Fruit fly (Drosophila melanogaster) whole organism, embryonic: ENCODE measurements around the gene CG15012.

Source experiments
- CG10959 ChIP-seq: fragments of 200-800 bp; sonication (Bioruptor generic); IDR thresholded peaks from 2 replicates; pipeline ENCODE4 v1.3.6; 2022; ENCODE audit warnings: missing biosample characterization, missing genetic modification characterization
- CG11695 ChIP-seq: fragments of 200-800 bp; sonication (Bioruptor generic); IDR thresholded peaks from 3 replicates; pipeline ENCODE4 v1.3.6; 2022; ENCODE audit warnings: missing biosample characterization, missing genetic modification characterization
- CG13775 ChIP-seq: fragments of 200-800 bp; sonication (Bioruptor generic); optimal IDR thresholded peaks from 3 replicates; lab custom pipeline; 2017; ENCODE audit warnings: missing biosample characterization, mild to moderate bottlenecking, missing genetic modification characterization
- CG14860 ChIP-seq: fragments of 200-800 bp; sonication (Bioruptor generic); IDR thresholded peaks from 3 replicates; pipeline ENCODE4 v1.3.6; 2022; ENCODE audit warnings: missing biosample characterization, missing genetic modification characterization; ENCODE audit not compliant: partially characterized antibody
- CG15269 ChIP-seq: fragments of 200-800 bp; sonication (Bioruptor generic); optimal IDR thresholded peaks from 2 replicates; lab custom pipeline; 2018; ENCODE audit warnings: missing biosample characterization, mild to moderate bottlenecking, missing genetic modification characterization, moderate library complexity
- CG15479 ChIP-seq: fragments of 200-800 bp; sonication (Bioruptor generic); optimal IDR thresholded peaks from 3 replicates; lab custom pipeline; 2019; ENCODE audit warnings: missing biosample characterization, mild to moderate bottlenecking, missing genetic modification characterization, moderate library complexity
- CG17802 ChIP-seq: fragments of 200-800 bp; sonication (Bioruptor generic); optimal IDR thresholded peaks from 2 replicates; lab custom pipeline; 2018; ENCODE audit warnings: missing biosample characterization, mild to moderate bottlenecking, missing genetic modification characterization, moderate library complexity
- CG18476 ChIP-seq: fragments of 200-800 bp; sonication (Bioruptor generic); optimal IDR thresholded peaks from 2 replicates; lab custom pipeline; 2016; ENCODE audit warnings: missing biosample characterization, mild to moderate bottlenecking, missing genetic modification characterization
- CG2199 ChIP-seq: fragments of 200-800 bp; sonication (Bioruptor generic); IDR thresholded peaks from 3 replicates; pipeline ENCODE4 v1.3.6; 2022; ENCODE audit warnings: missing biosample characterization, missing genetic modification characterization
- CG30020 ChIP-seq: fragments of 200-800 bp; optimal IDR thresholded peaks from 2 replicates; lab custom pipeline; 2019; ENCODE audit warnings: missing biosample characterization, mild to moderate bottlenecking, missing genetic modification characterization, moderate library complexity
- CG8478 ChIP-seq: fragments of >200 bp; optimal IDR thresholded peaks from 2 replicates; lab custom pipeline; 2018
- D ChIP-seq, 2 experiments: fragments of 200-800 bp in 1 of 2; fragments of >200 bp in 1 of 2; sonication (Bioruptor generic) in 1 of 2; optimal IDR thresholded peaks; 2 replicates in 1 of 2; 3 replicates in 1 of 2; lab custom pipeline; 2017; ENCODE audit warnings: mild to moderate bottlenecking in 1 of 2, missing biosample characterization in 1 of 2, missing genetic modification characterization in 1 of 2, missing genetic modification reagents in 1 of 2
- Deaf1 ChIP-seq: fragments of 200-800 bp; optimal IDR thresholded peaks from 3 replicates; lab custom pipeline; 2019; ENCODE audit warnings: missing biosample characterization, mild to moderate bottlenecking, missing genetic modification characterization, moderate library complexity
- HLH54F ChIP-seq: fragments of 200-800 bp; sonication (Bioruptor generic); optimal IDR thresholded peaks from 3 replicates; lab custom pipeline; 2016; ENCODE audit warnings: missing biosample characterization, missing genetic modification characterization
- Hr78 ChIP-seq, 2 experiments: fragments of 200-800 bp in 1 of 2; fragments of >200 bp in 1 of 2; sonication (Bioruptor generic) in 1 of 2; optimal IDR thresholded peaks; 2 replicates each; lab custom pipeline; 2017 to 2019; ENCODE audit warnings: missing biosample characterization in 2 of 2, missing genetic modification characterization in 2 of 2, mild to moderate bottlenecking in 1 of 2, moderate library complexity in 1 of 2
- Kr ChIP-seq: fragments of 200-800 bp; sonication (Bioruptor generic); optimal IDR thresholded peaks from 2 replicates; lab custom pipeline; 2017; ENCODE audit warnings: missing biosample characterization, mild to moderate bottlenecking, missing genetic modification characterization
- Med ChIP-seq: fragments of 200-800 bp; sonication (Bioruptor generic); peaks from one replicate; lab custom pipeline; 2016; ENCODE audit warnings: missing biosample characterization, missing genetic modification characterization, mild to moderate bottlenecking, inconsistent platforms, moderate library complexity
- Mes4 ChIP-seq: fragments of 200-800 bp; sonication (Bioruptor generic); optimal IDR thresholded peaks from 2 replicates; lab custom pipeline; 2016; ENCODE audit warnings: missing biosample characterization, missing genetic modification characterization
- Pdp1 ChIP-seq, 2 experiments: fragments of 200-800 bp; sonication (Bioruptor generic); optimal IDR thresholded peaks; 3 replicates each; lab custom pipeline; 2016; ENCODE audit warnings: missing biosample characterization in 2 of 2, missing genetic modification characterization in 2 of 2, mild to moderate bottlenecking in 1 of 2, moderate library complexity in 1 of 2
- Sry-β ChIP-seq: fragments of 200-800 bp; sonication (Bioruptor generic); optimal IDR thresholded peaks from 2 replicates; lab custom pipeline; 2018; ENCODE audit warnings: missing biosample characterization, mild to moderate bottlenecking, missing genetic modification characterization, moderate library complexity
- Taf1 ChIP-seq: fragments of 200-800 bp; sonication (Bioruptor generic); IDR thresholded peaks from 2 replicates; pipeline ENCODE4 v1.3.6; 2022; ENCODE audit warnings: missing biosample characterization, missing genetic modification characterization
- Trl ChIP-seq, 3 experiments: fragments of >200 bp in 2 of 3; fragments of 200-800 bp in 1 of 3; sonication (Bioruptor generic) in 1 of 3; optimal IDR thresholded peaks; 2 replicates in 1 of 3; 3 replicates in 2 of 3; lab custom pipeline; 2016 to 2017; ENCODE audit warnings: missing biosample characterization in 1 of 3, missing genetic modification characterization in 1 of 3
- br ChIP-seq: fragments of >200 bp; optimal IDR thresholded peaks from 2 replicates; lab custom pipeline; 2017
- chm ChIP-seq: fragments of 200-800 bp; sonication (Bioruptor generic); IDR thresholded peaks from 2 replicates; pipeline ENCODE4 v1.3.6; 2022; ENCODE audit warnings: missing biosample characterization, missing genetic modification characterization
- crp ChIP-seq, 2 experiments: fragments of 200-800 bp; sonication (Bioruptor generic); optimal IDR thresholded peaks; 2 replicates in 1 of 2; 3 replicates in 1 of 2; lab custom pipeline; 2017; ENCODE audit warnings: missing biosample characterization in 2 of 2, missing genetic modification characterization in 2 of 2, mild to moderate bottlenecking in 1 of 2, moderate library complexity in 1 of 2
- dmrt11E ChIP-seq: fragments of 200-800 bp; sonication (Bioruptor generic); optimal IDR thresholded peaks from 3 replicates; lab custom pipeline; 2018; ENCODE audit warnings: missing biosample characterization, mild to moderate bottlenecking, missing genetic modification characterization, moderate library complexity
- ftz-f1 ChIP-seq: fragments of 200-800 bp; sonication (Bioruptor generic); optimal IDR thresholded peaks from 2 replicates; lab custom pipeline; 2016; ENCODE audit warnings: missing biosample characterization, missing genetic modification characterization
- her ChIP-seq: fragments of 200-800 bp; sonication (Bioruptor generic); optimal IDR thresholded peaks from 2 replicates; lab custom pipeline; 2016; ENCODE audit warnings: missing biosample characterization, missing genetic modification characterization
- jing ChIP-seq: fragments of 200-800 bp; sonication (Bioruptor generic); optimal IDR thresholded peaks from 2 replicates; lab custom pipeline; 2018; ENCODE audit warnings: missing biosample characterization, mild to moderate bottlenecking, missing genetic modification characterization
- kni ChIP-seq: fragments of 200-800 bp; sonication (Bioruptor generic); optimal IDR thresholded peaks from 3 replicates; lab custom pipeline; 2017; ENCODE audit warnings: mild to moderate bottlenecking, missing biosample characterization, missing genetic modification reagents, missing genetic modification characterization
- mld ChIP-seq: fragments of 200-800 bp; sonication (Bioruptor generic); IDR thresholded peaks from 3 replicates; pipeline ENCODE4 v1.3.6; 2022; ENCODE audit warnings: missing biosample characterization, missing genetic modification characterization; ENCODE audit not compliant: partially characterized antibody
- nerfin-1 ChIP-seq: fragments of 200-800 bp; sonication (Bioruptor generic); optimal IDR thresholded peaks from 3 replicates; lab custom pipeline; 2019; ENCODE audit warnings: missing biosample characterization, mild to moderate bottlenecking, missing genetic modification characterization, moderate library complexity
- nmo ChIP-seq: fragments of 200-800 bp; sonication (Bioruptor generic); optimal IDR thresholded peaks from 2 replicates; lab custom pipeline; 2018; ENCODE audit warnings: missing biosample characterization, mild to moderate bottlenecking, missing genetic modification characterization, moderate library complexity
- oc ChIP-seq: fragments of 200-800 bp; sonication (Bioruptor generic); optimal IDR thresholded peaks from 2 replicates; lab custom pipeline; 2018; ENCODE audit warnings: missing biosample characterization, mild to moderate bottlenecking, missing genetic modification characterization, moderate library complexity
- pan ChIP-seq, 4 experiments: fragments of >200 bp in 3 of 4; fragments of 200-800 bp in 1 of 4; sonication (Bioruptor generic) in 1 of 4; optimal IDR thresholded peaks in 3 of 4; IDR thresholded peaks in 1 of 4; 2 replicates each; pipeline versions ENCODE4 v1.3.6 to Lab custom; 2017 to 2022; ENCODE audit warnings: missing biosample characterization in 2 of 4, missing genetic modification characterization in 2 of 4, mixed read lengths in 1 of 4
- phol ChIP-seq: fragments of 200-800 bp; sonication (Bioruptor generic); optimal IDR thresholded peaks from 3 replicates; lab custom pipeline; 2018; ENCODE audit warnings: missing biosample characterization, mild to moderate bottlenecking, missing genetic modification characterization, moderate library complexity
- psq ChIP-seq: fragments of 200-800 bp; sonication (Bioruptor generic); optimal IDR thresholded peaks from 2 replicates; lab custom pipeline; 2017; ENCODE audit warnings: missing biosample characterization, missing genetic modification characterization
- pzg ChIP-seq: fragments of 200-800 bp; sonication (Bioruptor generic); optimal IDR thresholded peaks from 3 replicates; lab custom pipeline; 2018; ENCODE audit warnings: missing biosample characterization, mild to moderate bottlenecking, missing genetic modification characterization, moderate library complexity
- rib ChIP-seq: fragments of 200-800 bp; sonication (Bioruptor generic); IDR thresholded peaks from 2 replicates; pipeline ENCODE4 v1.3.6; 2022; ENCODE audit warnings: missing biosample characterization, missing genetic modification characterization
- row ChIP-seq: fragments of 200-800 bp; sonication (Bioruptor generic); IDR thresholded peaks from 3 replicates; pipeline ENCODE4 v1.3.6; 2022; ENCODE audit warnings: missing biosample characterization, missing genetic modification characterization
- sens ChIP-seq: fragments of 200-800 bp; sonication (Bioruptor generic); peaks from one replicate; lab custom pipeline; 2016; ENCODE audit warnings: missing biosample characterization, missing genetic modification characterization
- seq ChIP-seq: fragments of 200-800 bp; sonication (Bioruptor generic); IDR thresholded peaks from 2 replicates; pipeline ENCODE4 v1.3.6; 2022; ENCODE audit warnings: missing biosample characterization, missing genetic modification characterization
- zf30C ChIP-seq: fragments of 200-800 bp; sonication (Bioruptor generic); optimal IDR thresholded peaks from 3 replicates; lab custom pipeline; 2018; ENCODE audit warnings: missing biosample characterization, mild to moderate bottlenecking, missing genetic modification characterization
- zfh1 ChIP-seq: fragments of 200-800 bp; sonication (Bioruptor generic); IDR thresholded peaks from 3 replicates; pipeline ENCODE4 v1.3.6; 2022; ENCODE audit warnings: missing biosample characterization, missing genetic modification characterization

CG15012 gene

dm6 chr3L:4253611-4254300 lies 38.3 kb downstream of the CG15012 start (continued):
- TF ChIP-seq CG15269 (tag; lab: Kevin White, UChicago) (no peak), Hr78 (GFP tag; optimal IDR thresholded peaks at IDR 0.05; lab: Kevin White, UChicago) (peak in 1 of 2 experiments; percentile 54), pzg (GFP tag; lab: Kevin White, UChicago) (peak; percentile 22), chm (GFP tag; lab: Robert Waterston, UW) (peak; percentile 13; the same call in 1 of the 2 replicates), CG10959 (GFP tag; lab: Robert Waterston, UW) (0 out of 2 replicates have a peak, but pooled peaks have one; percentile 31), sens (peak; percentile 48), CG8478 (peak; percentile 10), mld (GFP tag; lab: Robert Waterston, UW) (0 out of 3 replicates have a peak, but pooled peaks have one; percentile 58), pan (optimal IDR thresholded peaks at IDR 0.05; lab: Kevin White, UChicago) (no peak), pan (GFP tag; optimal IDR thresholded peaks at IDR 0.05 in 1 of 2, IDR thresholded peaks at IDR 0.05 in 1 of 2) (peak in 1 of 2 experiments; percentile 25), nmo (no peak)
- TF ChIP-seq, all 482 proteins: peak for 26

- TF ChIP-seq zf30C (GFP tag; lab: Kevin White, UChicago) (peak; percentile 89), Deaf1 (tag; lab: Kevin White, UChicago) (no peak), Mes4 (GFP tag; lab: Kevin White, UChicago) (no peak), seq (GFP tag; lab: Robert Waterston, UW) (no peak), CG2199 (0 out of 3 replicates have a peak, but pooled peaks have one; percentile 27), row (GFP tag; lab: Robert Waterston, UW) (peak; percentile 14; the same call in 1 of the 3 replicates), CG14860 (no peak), kni (GFP tag; lab: Kevin White, UChicago) (peak; percentile 86), D (optimal IDR thresholded peaks at IDR 0.05; lab: Kevin White, UChicago) (peak; percentile 98), D (GFP tag; optimal IDR thresholded peaks at IDR 0.05; lab: Kevin White, UChicago) (no peak), Med (peak; percentile 86), Kr (GFP tag; lab: Kevin White, UChicago) (peak; percentile 41), CG30020 (tag; lab: Kevin White, UChicago) (no peak), CG11695 (peak; percentile 49; the same call in 1 of the 3 replicates), dmrt11E (no peak), Sry-β (GFP tag; lab: Kevin White, UChicago) (peak; percentile 82), CG15479 (GFP tag; lab: Kevin White, UChicago) (peak; percentile 95), CG18476 (GFP tag; lab: Kevin White, UChicago) (no peak), Taf1 (GFP tag; lab: Robert Waterston, UW) (no peak), jing (GFP tag; lab: Kevin White, UChicago) (no peak), CG17802 (tag; lab: Kevin White, UChicago) (peak; percentile 6), Trl (optimal IDR thresholded peaks at IDR 0.05; lab: Kevin White, UChicago) (peak in 1 of 2 experiments; percentile 0), Trl (GFP tag; optimal IDR thresholded peaks at IDR 0.05; lab: Kevin White, UChicago) (no peak), Pdp1 (GFP tag; optimal IDR thresholded peaks at IDR 0.05; lab: Kevin White, UChicago) (peak in 1 of 2 experiments; percentile 29), ftz-f1 (GFP tag; lab: Kevin White, UChicago) (peak; percentile 6), phol (tag; lab: Kevin White, UChicago) (no peak), oc (tag; lab: Kevin White, UChicago) (no peak), br (lab: Kevin White, UChicago) (no peak), zfh1 (GFP tag; lab: Robert Waterston, UW) (0 out of 3 replicates have a peak, but pooled peaks have one; percentile 13), HLH54F (GFP tag; lab: Kevin White, UChicago) (no peak), her (GFP tag; lab: Kevin White, UChicago) (no peak), nerfin-1 (tag; lab: Kevin White, UChicago) (peak; percentile 88), crp (GFP tag; optimal IDR thresholded peaks at IDR 0.05; lab: Kevin White, UChicago) (no peak), sens (peak; percentile 47), psq (GFP tag; lab: Kevin White, UChicago) (peak; percentile 74), Hr78 (GFP tag; optimal IDR thresholded peaks at IDR 0.05; lab: Kevin White, UChicago) (peak in 1 of 2 experiments; percentile 65), rib (GFP tag; lab: Robert Waterston, UW) (0 out of 2 replicates have a peak, but pooled peaks have one; percentile 12), CG13775 (no peak)
These were observed 39.0 kb downstream of the CG15012 start for dm6 chr3L:4252862-4253610.
